Worm (Caenorhabditis elegans): ENCODE results near the gene idpp-14.

ce11 chrX:16124794-16125193 is 42.6 kb downstream of the idpp-14 start:
- TF ChIP-seq nhr-23 (tag; optimal IDR thresholded peaks at IDR 0.05) (no peak), lsy-2 (tag; optimal IDR thresholded peaks at IDR 0.05) (no peak), zag-1 (tag; optimal IDR thresholded peaks at IDR 0.05) (no peak), elt-1 (tag; optimal IDR thresholded peaks at IDR 0.05) (no peak), blmp-1 (tag; optimal IDR thresholded peaks at IDR 0.05; ENCODE audit: insufficient read depth) (no peak), nhr-11 (tag; optimal IDR thresholded peaks at IDR 0.05) (no peak), nhr-12 (tag; optimal IDR thresholded peaks at IDR 0.05) (no peak), unc-39 (tag; optimal IDR thresholded peaks at IDR 0.05) (no peak)
